Fruit fly (Drosophila melanogaster) whole organism: ENCODE data around the gene CG4653.

Source experiments
- CG8478 ChIP-seq: fragments of >200 bp; optimal IDR thresholded peaks from 2 replicates; lab custom pipeline; 2018; ENCODE audit warnings: inconsistent platforms
- EcR ChIP-seq, 2 experiments: fragments of >200 bp; optimal IDR thresholded peaks; 2 replicates each; lab custom pipeline; 2017; ENCODE audit warnings: missing biosample characterization in 2 of 2, missing genetic modification characterization in 2 of 2, missing genetic modification reagents in 2 of 2
- psq ChIP-seq: fragments of >200 bp; optimal IDR thresholded peaks from 2 replicates; lab custom pipeline; 2017

- TF ChIP-seq EcR (GFP tag; optimal IDR thresholded peaks at IDR 0.05; lab: Kevin White, UChicago) (no peak), CG8478 (lab: Kevin White, UChicago) (no peak), psq (lab: Kevin White, UChicago) (no peak)
These were observed 30.8 kb downstream of the CG4653 start, which contains the start of gene TwdlY for dm6 chrX:16734647-16735046.
